Worm (Caenorhabditis elegans) whole organism, L4 larva: ENCODE measurements around the gene xpd-1.

Experiments
- F10B5.3 ChIP-seq: sonication (generic microtip); optimal IDR thresholded peaks from 2 replicates; lab custom pipeline; 2016; ENCODE audit warnings: mild to moderate bottlenecking, missing genetic modification characterization, missing compliant biosample characterization
- F37D6.2 ChIP-seq: sonication (generic microtip); optimal IDR thresholded peaks from 2 replicates; lab custom pipeline; 2016; ENCODE audit warnings: mild to moderate bottlenecking, missing genetic modification characterization, missing compliant biosample characterization
- T20F7.1 ChIP-seq: fragments of 200-800 bp; sonication (Bioruptor generic); optimal IDR thresholded peaks from 2 replicates; lab custom pipeline; 2018; ENCODE audit warnings: mild to moderate bottlenecking, missing genetic modification characterization, missing compliant biosample characterization
- aha-1 ChIP-seq: fragments of 150-350 bp; peaks from one replicate; lab custom pipeline; 2014; ENCODE audit warnings: missing biosample characterization, missing genetic modification characterization
- aly-2 ChIP-seq: sonication (generic microtip); optimal IDR thresholded peaks from 2 replicates; lab custom pipeline; 2018; ENCODE audit warnings: missing biosample characterization, missing genetic modification characterization
- attf-4 ChIP-seq: sonication (generic microtip); optimal IDR thresholded peaks from 3 replicates; lab custom pipeline; 2017; ENCODE audit warnings: missing biosample characterization, missing genetic modification characterization
- ceh-62 ChIP-seq: sonication (generic microtip); optimal IDR thresholded peaks from 2 replicates; lab custom pipeline; 2017; ENCODE audit warnings: missing biosample characterization, missing genetic modification characterization
- cey-2 ChIP-seq: sonication (generic microtip); optimal IDR thresholded peaks from 3 replicates; lab custom pipeline; 2017; ENCODE audit warnings: missing genetic modification characterization, mild to moderate bottlenecking, missing compliant biosample characterization, antibody characterized with exemption, borderline replicate concordance; ENCODE audit not compliant: insufficient read depth
- ctbp-1 ChIP-seq: fragments of 200-800 bp; sonication (Bioruptor generic); IDR thresholded peaks from 2 replicates; pipeline ENCODE4 v1.3.6; 2022; ENCODE audit warnings: missing genetic modification reagents, missing genetic modification characterization, missing compliant biosample characterization
- daf-8 ChIP-seq: fragments of 200-800 bp; sonication (Bioruptor generic); IDR thresholded peaks from 2 replicates; pipeline ENCODE4 v1.3.6; 2022; ENCODE audit warnings: missing genetic modification characterization, missing compliant biosample characterization
- duxl-1 ChIP-seq: sonication (generic microtip); optimal IDR thresholded peaks from 2 replicates; lab custom pipeline; 2016; ENCODE audit warnings: mild to moderate bottlenecking, missing genetic modification characterization, moderate library complexity, missing compliant biosample characterization; ENCODE audit not compliant: poor library complexity
- dve-1 ChIP-seq: sonication (generic microtip); optimal IDR thresholded peaks from 2 replicates; lab custom pipeline; 2017; ENCODE audit warnings: antibody characterized with exemption, mild to moderate bottlenecking, missing genetic modification characterization, missing compliant biosample characterization; ENCODE audit not compliant: insufficient read depth
- hlh-11 ChIP-seq: fragments of 200-800 bp; sonication (Bioruptor generic); optimal IDR thresholded peaks from 2 replicates; lab custom pipeline; 2018; ENCODE audit warnings: mild to moderate bottlenecking, missing genetic modification characterization, missing compliant biosample characterization
- hlh-30 ChIP-seq: sonication (generic microtip); optimal IDR thresholded peaks from 2 replicates; lab custom pipeline; 2017; ENCODE audit warnings: antibody characterized with exemption, mild to moderate bottlenecking, missing genetic modification characterization, missing compliant biosample characterization; ENCODE audit not compliant: insufficient read depth
- hmg-1.1 ChIP-seq: fragments of 200-800 bp; sonication (Bioruptor generic); IDR thresholded peaks from 2 replicates; pipeline ENCODE4 v1.3.6; 2022; ENCODE audit warnings: missing genetic modification reagents, missing genetic modification characterization, missing compliant biosample characterization
- lim-7 ChIP-seq: fragments of 200-800 bp; sonication (Bioruptor generic); IDR thresholded peaks from 2 replicates; pipeline ENCODE4 v1.3.6; 2022; ENCODE audit warnings: missing genetic modification characterization, missing compliant biosample characterization
- lin-15B ChIP-seq: fragments of 150-350 bp; sonication (generic microtip); optimal IDR thresholded peaks from 3 replicates; lab custom pipeline; 2014; ENCODE audit warnings: missing biosample characterization, missing genetic modification characterization
- lir-3 ChIP-seq: sonication (generic microtip); optimal IDR thresholded peaks from 2 replicates; lab custom pipeline; 2016; ENCODE audit warnings: mild to moderate bottlenecking, missing genetic modification characterization, missing compliant biosample characterization
- lsy-2 ChIP-seq, 2 experiments: fragments of 150-350 bp in 1 of 2; sonication (generic microtip) in 1 of 2; optimal IDR thresholded peaks; 2 replicates each; lab custom pipeline; 2014 to 2017; ENCODE audit warnings: missing biosample characterization in 2 of 2, missing genetic modification characterization in 2 of 2
- mxl-3 ChIP-seq: fragments of 200-800 bp; sonication (Bioruptor generic); optimal IDR thresholded peaks from 2 replicates; lab custom pipeline; 2018; ENCODE audit warnings: mild to moderate bottlenecking, missing genetic modification characterization, missing compliant biosample characterization
- nhr-111 ChIP-seq: fragments of 200-800 bp; sonication (Bioruptor generic); optimal IDR thresholded peaks from 2 replicates; lab custom pipeline; 2018; ENCODE audit warnings: mild to moderate bottlenecking, missing genetic modification characterization, missing compliant biosample characterization
- nhr-28 ChIP-seq: fragments of 150-350 bp; optimal IDR thresholded peaks from 2 replicates; lab custom pipeline; 2014; ENCODE audit warnings: missing biosample characterization, missing genetic modification characterization
- nhr-42 ChIP-seq: fragments of 200-800 bp; sonication (Bioruptor generic); IDR thresholded peaks from 2 replicates; pipeline ENCODE4 v1.3.6; 2022; ENCODE audit warnings: missing genetic modification characterization, missing compliant biosample characterization
- saeg-2 ChIP-seq: fragments of 200-800 bp; sonication (Bioruptor generic); IDR thresholded peaks from 2 replicates; pipeline ENCODE4 v1.3.6; 2022; ENCODE audit warnings: missing genetic modification reagents, missing genetic modification characterization, missing compliant biosample characterization
- set-16 ChIP-seq: fragments of 200-800 bp; sonication (Bioruptor generic); IDR thresholded peaks from 2 replicates; pipeline ENCODE4 v1.3.6; 2022; ENCODE audit warnings: missing genetic modification reagents, missing genetic modification characterization, missing compliant biosample characterization
- skn-1 ChIP-seq: fragments of 150-350 bp; optimal IDR thresholded peaks from 2 replicates; lab custom pipeline; 2014; ENCODE audit warnings: missing biosample characterization, missing genetic modification characterization
- tag-97 ChIP-seq: fragments of 200-800 bp; sonication (Bioruptor generic); IDR thresholded peaks from 2 replicates; pipeline ENCODE4 v1.3.6; 2022; ENCODE audit warnings: missing genetic modification characterization, missing compliant biosample characterization
- unc-39 ChIP-seq: sonication (generic microtip); optimal IDR thresholded peaks from 2 replicates; lab custom pipeline; 2017; ENCODE audit warnings: missing biosample characterization, missing genetic modification characterization
- unc-62 ChIP-seq, 3 experiments: fragments of 150-350 bp in 1 of 3; sonication (generic microtip); optimal IDR thresholded peaks in 2 of 3; peaks in 1 of 3; 1 replicate in 1 of 3; 2 replicates in 2 of 3; lab custom pipeline; 2014 to 2017; ENCODE audit warnings: missing biosample characterization in 3 of 3, missing genetic modification characterization in 3 of 3, missing genetic modification reagents in 3 of 3, missing genotype in 1 of 3
- zfp-2 ChIP-seq: sonication (generic microtip); optimal IDR thresholded peaks from 2 replicates; lab custom pipeline; 2016; ENCODE audit warnings: mild to moderate bottlenecking, missing genetic modification characterization, missing compliant biosample characterization
- zfp-3 ChIP-seq: fragments of 200-800 bp; sonication (Bioruptor generic); conservative IDR thresholded peaks from 2 replicates; pipeline ENCODE4 v1.3.6; 2022; ENCODE audit warnings: missing genetic modification reagents, missing genetic modification characterization, missing compliant biosample characterization
- ztf-7 ChIP-seq: fragments of 150-350 bp; optimal IDR thresholded peaks from 2 replicates; lab custom pipeline; 2014; ENCODE audit warnings: missing biosample characterization, missing genetic modification characterization

Gene xpd-1

ce11 chrIII:264790-265189, at the start of gene xpd-1:
Gene xpd-1, plus strand, starts transcription at chrIII:265090.
- TF ChIP-seq hmg-1.1 (no peak), nhr-42 (GFP tag; lab: Robert Waterston, UW) (no peak), ctbp-1 (GFP tag; lab: Robert Waterston, UW) (no peak), zfp-2 (tag; lab: Kevin White, UChicago) (no peak)

- TF ChIP-seq skn-1 (tag; lab: Kevin White, UChicago) (no peak), unc-62 (GFP tag; optimal IDR thresholded peaks at IDR 0.05 in 1 of 2; lab: Kevin White, UChicago) (peak in 1 of 2 experiments; percentile 67), unc-62 (tag; optimal IDR thresholded peaks at IDR 0.05; lab: Kevin White, UChicago) (no peak), hmg-1.1 (peak; percentile 62)
These were observed 44.5 kb upstream of the xpd-1 start for ce11 chrIII:220368-220767.

DNA sequence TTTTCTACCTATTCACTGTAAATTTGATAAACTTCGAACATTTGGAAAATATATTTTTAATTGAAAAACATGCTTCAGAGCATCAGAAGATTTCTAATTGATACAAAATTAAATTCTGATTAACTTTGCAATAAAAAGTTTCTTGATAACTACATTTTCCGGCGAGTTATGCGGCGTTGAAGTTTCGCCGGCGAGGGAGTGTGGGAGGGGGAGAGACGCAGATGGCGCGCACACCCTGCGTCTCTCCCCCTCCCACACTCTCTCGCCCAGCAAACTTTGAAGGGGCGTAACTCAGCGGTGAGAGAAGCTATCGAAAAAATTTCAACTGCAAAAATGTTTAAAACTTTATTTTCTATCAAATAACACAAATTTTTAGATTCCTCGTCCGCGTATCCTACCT, 42.4 kb upstream of the xpd-1 start:
- TF ChIP-seq hmg-1.1 (no peak), lsy-2 (tag; optimal IDR thresholded peaks at IDR 0.05; lab: Kevin White, UChicago) (no peak), F37D6.2 (no peak), lim-7 (no peak), unc-39 (no peak), set-16 (GFP tag; lab: Robert Waterston, UW) (peak; percentile 62), F10B5.3 (no peak), aly-2 (tag; lab: Kevin White, UChicago) (no peak)
- TF ChIP-seq, all 104 proteins: peak for 1

DNA sequence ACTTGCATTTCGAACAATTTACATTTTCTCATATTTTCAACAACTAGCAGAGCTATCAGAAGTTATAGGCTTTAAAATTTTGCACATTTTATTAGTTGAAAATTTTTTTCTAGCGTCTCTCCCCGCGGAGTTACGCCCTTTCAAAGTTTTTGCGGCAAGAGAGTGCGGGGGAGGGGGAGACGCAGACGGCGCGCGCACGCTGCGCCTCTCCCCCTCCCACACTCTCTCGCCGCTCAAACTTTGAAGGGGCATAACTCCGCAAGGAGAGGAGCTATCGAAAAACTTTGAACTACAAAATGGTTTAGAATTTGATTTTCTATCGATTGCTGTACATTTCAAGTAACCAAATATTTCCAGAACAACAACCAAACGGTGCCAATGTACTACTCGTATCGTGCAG, 37.9 kb upstream of the xpd-1 start:
- TF ChIP-seq set-16 (GFP tag; lab: Robert Waterston, UW) (peak; percentile 82), tag-97 (GFP tag; lab: Robert Waterston, UW) (no peak)

DNA sequence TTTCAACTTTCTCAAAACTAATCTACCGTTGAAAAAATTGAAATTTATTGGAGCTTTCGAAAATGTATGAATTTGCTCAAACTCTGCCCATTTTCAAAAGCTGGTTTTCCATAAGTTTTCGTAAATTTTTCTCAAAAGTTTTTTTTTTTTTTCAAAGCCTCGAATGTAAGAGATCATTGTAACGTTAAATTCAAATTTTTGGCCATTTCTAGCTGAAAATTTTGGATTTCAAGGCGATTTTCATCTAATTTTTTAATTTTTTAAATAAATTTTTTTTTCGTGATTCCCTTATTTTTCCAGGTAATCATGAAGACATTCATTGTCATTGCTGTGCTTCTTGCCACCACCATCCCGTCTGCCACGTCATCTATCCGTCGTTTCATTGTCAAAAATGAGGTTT, 34.8 kb upstream of the xpd-1 start, which contains the start of gene hpo-38:
Gene hpo-38, plus strand, starts transcription at position 301 of the 400 bp plus-strand sequence.
- no peak for TF ChIP-seq nhr-28 (tag; lab: Kevin White, UChicago)
- TF ChIP-seq dve-1 (tag; lab: Kevin White, UChicago): no peak
- TF ChIP-seq cey-2 (tag; lab: Kevin White, UChicago): no peak
- no peak for TF ChIP-seq T20F7.1 (GFP tag; lab: Kevin White, UChicago)
- no peak for TF ChIP-seq zfp-2 (tag; lab: Kevin White, UChicago)
- TF ChIP-seq hlh-30 (tag; lab: Kevin White, UChicago): no peak
- no peak for TF ChIP-seq duxl-1 (tag; lab: Kevin White, UChicago)
- TF ChIP-seq ceh-62: no peak
- TF ChIP-seq attf-4: no peak
- no peak for TF ChIP-seq mxl-3 (GFP tag; lab: Kevin White, UChicago)
- TF ChIP-seq aha-1: no peak
- no peak for TF ChIP-seq lin-15B (tag; lab: Kevin White, UChicago)
- TF ChIP-seq aly-2 (tag; lab: Kevin White, UChicago): no peak
- no peak for TF ChIP-seq daf-8 (GFP tag; lab: Robert Waterston, UW)
- no peak for TF ChIP-seq zfp-3 (GFP tag; lab: Robert Waterston, UW)
- TF ChIP-seq nhr-111: no peak
- no peak for TF ChIP-seq ztf-7 (tag; lab: Kevin White, UChicago)
- TF ChIP-seq lir-3 (tag; lab: Kevin White, UChicago): no peak
- no peak for TF ChIP-seq saeg-2 (GFP tag; lab: Robert Waterston, UW)
- TF ChIP-seq hlh-11 (tag; lab: Kevin White, UChicago): no peak
- TF ChIP-seq, all 104 proteins: peak for 0
